Fruit fly (Drosophila melanogaster) whole organism, prepupa: Measurements from ENCODE around the gene CG14543.

Experiments
- Blimp-1 ChIP-seq: fragments of 200-800 bp; sonication (Bioruptor generic); optimal IDR thresholded peaks from 3 replicates; lab custom pipeline; 2017; ENCODE audit warnings: missing biosample characterization, missing genetic modification characterization, mild to moderate bottlenecking, moderate library complexity, missing genetic modification reagents
- CG10631 ChIP-seq: fragments of 200-800 bp; sonication (Bioruptor generic); optimal IDR thresholded peaks from 2 replicates; lab custom pipeline; 2016; ENCODE audit warnings: missing biosample characterization, missing genetic modification characterization
- CG10669 ChIP-seq: fragments of 200-800 bp; sonication (Bioruptor generic); optimal IDR thresholded peaks from 3 replicates; lab custom pipeline; 2018; ENCODE audit warnings: missing biosample characterization, mild to moderate bottlenecking, missing genetic modification characterization, moderate library complexity
- CG11294 ChIP-seq: fragments of 200-800 bp; sonication (Bioruptor generic); IDR thresholded peaks from 2 replicates; pipeline ENCODE4 v1.3.6; 2022; ENCODE audit warnings: missing biosample characterization, missing genetic modification characterization
- CG11762 ChIP-seq: fragments of 200-800 bp; sonication (Bioruptor generic); optimal IDR thresholded peaks from 3 replicates; lab custom pipeline; 2016; ENCODE audit warnings: missing biosample characterization, missing genetic modification characterization; ENCODE audit not compliant: insufficient read depth
- CG11902 ChIP-seq: fragments of 200-800 bp; sonication (Bioruptor generic); optimal IDR thresholded peaks from 3 replicates; lab custom pipeline; 2016; ENCODE audit warnings: missing biosample characterization, missing genetic modification characterization
- CG15336 ChIP-seq: fragments of 200-800 bp; sonication (Bioruptor generic); IDR thresholded peaks from 2 replicates; pipeline ENCODE4 v1.3.6; 2022; ENCODE audit warnings: missing biosample characterization, missing genetic modification characterization
- CG16779 ChIP-seq: fragments of 200-800 bp; sonication (Bioruptor generic); optimal IDR thresholded peaks from 3 replicates; lab custom pipeline; 2017; ENCODE audit warnings: missing biosample characterization, mild to moderate bottlenecking, missing genetic modification characterization
- CG3032 ChIP-seq: fragments of 200-800 bp; optimal IDR thresholded peaks from 2 replicates; lab custom pipeline; 2019; ENCODE audit warnings: missing biosample characterization, mild to moderate bottlenecking, missing genetic modification characterization, moderate library complexity
- CG32006 ChIP-seq: fragments of 200-800 bp; sonication (Bioruptor generic); optimal IDR thresholded peaks from 3 replicates; lab custom pipeline; 2017; ENCODE audit warnings: missing biosample characterization, mild to moderate bottlenecking, missing genetic modification characterization
- CG34406 ChIP-seq: fragments of 200-800 bp; sonication (Bioruptor generic); optimal IDR thresholded peaks from 3 replicates; lab custom pipeline; 2016; ENCODE audit warnings: missing biosample characterization, missing genetic modification characterization
- CG3919 ChIP-seq: fragments of 200-800 bp; sonication (Bioruptor generic); optimal IDR thresholded peaks from 3 replicates; lab custom pipeline; 2016; ENCODE audit warnings: missing biosample characterization, missing genetic modification characterization
- CG4318 ChIP-seq: fragments of 200-800 bp; sonication (Bioruptor generic); optimal IDR thresholded peaks from 3 replicates; lab custom pipeline; 2017; ENCODE audit warnings: missing biosample characterization, mild to moderate bottlenecking, missing genetic modification characterization
- CG6163 ChIP-seq: fragments of 200-800 bp; sonication (Bioruptor generic); IDR thresholded peaks from 3 replicates; pipeline ENCODE4 v1.3.6; 2022; ENCODE audit warnings: missing biosample characterization, missing genetic modification characterization
- CG6276 ChIP-seq: fragments of 200-800 bp; sonication (Bioruptor generic); optimal IDR thresholded peaks from 2 replicates; lab custom pipeline; 2017; ENCODE audit warnings: missing biosample characterization, mild to moderate bottlenecking, missing genetic modification characterization
- CG6808 ChIP-seq: fragments of 200-800 bp; sonication (Bioruptor generic); optimal IDR thresholded peaks from 3 replicates; lab custom pipeline; 2017; ENCODE audit warnings: missing biosample characterization, missing genetic modification characterization, mild to moderate bottlenecking, moderate library complexity, missing genetic modification reagents
- CG7368 ChIP-seq: fragments of 200-800 bp; sonication (Bioruptor generic); optimal IDR thresholded peaks from 3 replicates; lab custom pipeline; 2016; ENCODE audit warnings: missing biosample characterization, missing genetic modification characterization
- CG8119 ChIP-seq: fragments of 200-800 bp; sonication (Bioruptor generic); IDR thresholded peaks from 3 replicates; pipeline ENCODE4 v1.3.6; 2022; ENCODE audit warnings: missing biosample characterization, missing genetic modification characterization
- CG8319 ChIP-seq: fragments of 200-800 bp; sonication (Bioruptor generic); optimal IDR thresholded peaks from 3 replicates; lab custom pipeline; 2016; ENCODE audit warnings: missing biosample characterization, missing genetic modification characterization
- Eip78C ChIP-seq: fragments of 200-800 bp; sonication (Bioruptor generic); peaks from one replicate; lab custom pipeline; 2016; ENCODE audit warnings: missing biosample characterization, missing genetic modification characterization
- Eip93F ChIP-seq: fragments of 200-800 bp; sonication (Bioruptor generic); optimal IDR thresholded peaks from 2 replicates; lab custom pipeline; 2016; ENCODE audit warnings: missing biosample characterization, mild to moderate bottlenecking, missing genetic modification characterization
- Ets21C ChIP-seq: fragments of 200-800 bp; sonication (Bioruptor generic); optimal IDR thresholded peaks from 3 replicates; lab custom pipeline; 2016; ENCODE audit warnings: missing biosample characterization, missing genetic modification characterization
- Ets96B ChIP-seq: fragments of 200-800 bp; optimal IDR thresholded peaks from 2 replicates; lab custom pipeline; 2019; ENCODE audit warnings: missing biosample characterization, mild to moderate bottlenecking, missing genetic modification characterization, moderate library complexity
- Hr38 ChIP-seq: sonication (Bioruptor generic); optimal IDR thresholded peaks from 2 replicates; lab custom pipeline; 2016; ENCODE audit warnings: missing biosample characterization, missing genetic modification characterization
- Hr39 ChIP-seq: fragments of 200-800 bp; sonication (Bioruptor generic); optimal IDR thresholded peaks from 2 replicates; lab custom pipeline; 2016; ENCODE audit warnings: missing biosample characterization, missing genetic modification characterization
- Hr4 ChIP-seq: fragments of 200-800 bp; sonication (Bioruptor generic); optimal IDR thresholded peaks from 3 replicates; lab custom pipeline; 2016; ENCODE audit warnings: missing biosample characterization, missing genetic modification characterization
- Met ChIP-seq: fragments of 200-800 bp; sonication (Bioruptor generic); optimal IDR thresholded peaks from 3 replicates; lab custom pipeline; 2016; ENCODE audit warnings: missing biosample characterization, missing genetic modification characterization
- OdsH ChIP-seq: fragments of 200-800 bp; sonication (Bioruptor generic); optimal IDR thresholded peaks from 3 replicates; lab custom pipeline; 2016; ENCODE audit warnings: missing biosample characterization, missing genetic modification characterization
- Smox ChIP-seq: fragments of 200-800 bp; sonication (Bioruptor generic); optimal IDR thresholded peaks from 3 replicates; lab custom pipeline; 2016; ENCODE audit warnings: missing biosample characterization, missing genetic modification characterization
- Sox102F ChIP-seq: fragments of 200-800 bp; sonication (Bioruptor generic); optimal IDR thresholded peaks from 2 replicates; lab custom pipeline; 2016; ENCODE audit warnings: missing biosample characterization, mild to moderate bottlenecking, missing genetic modification characterization
- Sox14 ChIP-seq: fragments of 200-800 bp; sonication (Bioruptor generic); optimal IDR thresholded peaks from 3 replicates; lab custom pipeline; 2016; ENCODE audit warnings: missing biosample characterization, missing genetic modification characterization
- Sox15 ChIP-seq: fragments of 200-800 bp; sonication (Bioruptor generic); optimal IDR thresholded peaks from 3 replicates; lab custom pipeline; 2016; ENCODE audit warnings: missing biosample characterization, missing genetic modification characterization
- achi ChIP-seq: fragments of 200-800 bp; sonication (Bioruptor generic); optimal IDR thresholded peaks from 3 replicates; lab custom pipeline; 2016; ENCODE audit warnings: missing biosample characterization, missing genetic modification characterization
- acj6 ChIP-seq: fragments of 200-800 bp; sonication (Bioruptor generic); optimal IDR thresholded peaks from 3 replicates; lab custom pipeline; 2016; ENCODE audit warnings: missing biosample characterization, missing genetic modification characterization
- dac ChIP-seq: fragments of 200-800 bp; sonication (Bioruptor generic); optimal IDR thresholded peaks from 2 replicates; lab custom pipeline; 2017; ENCODE audit warnings: missing biosample characterization, mild to moderate bottlenecking, missing genetic modification characterization
- dsx ChIP-seq: fragments of 200-800 bp; optimal IDR thresholded peaks from 3 replicates; lab custom pipeline; 2019; ENCODE audit warnings: missing biosample characterization, mild to moderate bottlenecking, missing genetic modification characterization, moderate library complexity; ENCODE audit not compliant: poor library complexity, severe bottlenecking
- eg ChIP-seq: fragments of 200-800 bp; sonication (Bioruptor generic); IDR thresholded peaks from 3 replicates; pipeline ENCODE4 v1.3.6; 2022; ENCODE audit warnings: missing biosample characterization, missing genetic modification characterization
- esn ChIP-seq: fragments of 200-800 bp; sonication (Bioruptor generic); optimal IDR thresholded peaks from 2 replicates; lab custom pipeline; 2016; ENCODE audit warnings: missing biosample characterization, mild to moderate bottlenecking, missing genetic modification characterization, moderate library complexity
- fd59A ChIP-seq: fragments of 200-800 bp; sonication (Bioruptor generic); optimal IDR thresholded peaks from 2 replicates; lab custom pipeline; 2017; ENCODE audit warnings: missing biosample characterization, mild to moderate bottlenecking, missing genetic modification characterization, missing genetic modification reagents
- fd85E ChIP-seq: fragments of 200-800 bp; sonication (Bioruptor generic); optimal IDR thresholded peaks from 3 replicates; lab custom pipeline; 2016; ENCODE audit warnings: missing biosample characterization, missing genetic modification characterization
- fkh ChIP-seq: fragments of 200-800 bp; sonication (Bioruptor generic); optimal IDR thresholded peaks from 3 replicates; lab custom pipeline; 2017; ENCODE audit warnings: missing biosample characterization, mild to moderate bottlenecking, missing genetic modification characterization, moderate library complexity
- lz ChIP-seq: fragments of 200-800 bp; sonication (Bioruptor generic); optimal IDR thresholded peaks from 3 replicates; lab custom pipeline; 2016; ENCODE audit warnings: missing biosample characterization, missing genetic modification characterization
- net ChIP-seq: fragments of 200-800 bp; sonication (Bioruptor generic); optimal IDR thresholded peaks from 3 replicates; lab custom pipeline; 2016; ENCODE audit warnings: missing biosample characterization, missing genetic modification characterization
- pdm3 ChIP-seq: fragments of 200-800 bp; sonication (Bioruptor generic); optimal IDR thresholded peaks from 3 replicates; lab custom pipeline; 2016; ENCODE audit warnings: missing biosample characterization, missing genetic modification characterization
- salr ChIP-seq, 2 experiments: fragments of 200-800 bp; sonication (Bioruptor generic); optimal IDR thresholded peaks; 3 replicates each; lab custom pipeline; 2016 to 2018; ENCODE audit warnings: missing biosample characterization in 2 of 2, missing genetic modification characterization in 2 of 2, mild to moderate bottlenecking in 1 of 2
- spab ChIP-seq: fragments of 200-800 bp; sonication (Bioruptor generic); optimal IDR thresholded peaks from 2 replicates; lab custom pipeline; 2017; ENCODE audit warnings: missing biosample characterization, mild to moderate bottlenecking, missing genetic modification characterization, missing genetic modification reagents
- ss ChIP-seq, 2 experiments: fragments of 200-800 bp; sonication (Bioruptor generic); optimal IDR thresholded peaks; 2 replicates in 1 of 2; 3 replicates in 1 of 2; lab custom pipeline; 2017 to 2018; ENCODE audit warnings: mild to moderate bottlenecking in 2 of 2, missing biosample characterization in 2 of 2, missing genetic modification characterization in 2 of 2, moderate library complexity in 1 of 2
- svp ChIP-seq: fragments of 200-800 bp; sonication (Bioruptor generic); peaks from one replicate; lab custom pipeline; 2016; ENCODE audit warnings: missing biosample characterization, missing genetic modification characterization
- topi ChIP-seq: fragments of 200-800 bp; sonication (Bioruptor generic); optimal IDR thresholded peaks from 3 replicates; lab custom pipeline; 2016; ENCODE audit warnings: missing biosample characterization, missing genetic modification characterization

CG14543 gene

DNA sequence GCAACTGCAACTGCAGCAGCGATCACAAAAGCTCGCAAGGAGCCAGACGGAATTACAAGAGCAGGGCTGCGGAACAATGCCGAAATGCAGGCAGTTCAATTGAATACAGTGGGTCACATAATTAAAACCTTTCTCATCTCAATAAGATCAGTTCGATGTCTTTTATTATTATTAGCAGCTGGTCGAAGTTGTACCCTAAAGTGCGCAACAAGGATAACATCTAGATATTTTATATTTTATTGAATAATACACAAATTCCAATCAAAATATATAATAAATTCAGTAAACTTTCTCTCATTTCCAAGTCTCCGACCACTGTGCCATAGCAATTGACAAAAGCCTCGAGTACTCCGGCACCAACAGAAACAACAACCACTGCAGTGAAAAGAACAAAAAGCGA lies 11.7 kb downstream of the CG14543 start (continued):
- TF ChIP-seq dsx (GFP tag; lab: Kevin White, UChicago) (peak; percentile 42), eg (no peak)

DNA sequence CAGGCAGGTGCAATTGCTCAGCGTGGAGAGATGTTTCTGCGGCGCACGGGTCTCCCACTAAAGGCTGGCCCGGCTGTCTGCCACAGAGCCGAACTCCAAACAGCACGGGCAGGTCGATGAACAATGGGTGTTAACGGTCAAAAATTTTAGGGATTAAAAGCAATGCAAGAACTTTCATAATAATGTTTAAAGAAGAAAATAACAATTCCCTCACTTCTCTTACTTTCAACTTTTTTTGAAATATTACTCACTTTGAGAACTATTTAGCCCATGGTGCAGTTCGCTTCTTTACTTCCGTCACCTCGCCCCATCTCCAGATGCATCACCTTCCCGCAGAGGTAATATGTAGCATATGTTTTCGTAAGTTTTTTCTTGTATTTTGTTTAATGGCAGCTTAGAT lies 16.0 kb downstream of the CG14543 start:
- TF ChIP-seq Ets96B (tag; lab: Kevin White, UChicago) = peak; percentile 77
- TF ChIP-seq fd59A (GFP tag; lab: Kevin White, UChicago) = peak; percentile 69
- TF ChIP-seq CG4318 = peak; percentile 59
- peak; percentile 66 for TF ChIP-seq CG7368
- peak; percentile 20 to 72 for TF ChIP-seq salr (GFP tag; optimal IDR thresholded peaks at IDR 0.05; lab: Kevin White, UChicago)
- peak; percentile 78 for TF ChIP-seq lz (GFP tag; lab: Kevin White, UChicago)
- TF ChIP-seq CG11902 (GFP tag; lab: Kevin White, UChicago) = peak; percentile 63
- TF ChIP-seq dsx (GFP tag; lab: Kevin White, UChicago) = peak; percentile 64
- 0 out of 2 replicates have a peak, but pooled peaks have one; percentile 15 for TF ChIP-seq CG11294 (GFP tag; lab: Robert Waterston, UW)
- peak; percentile 85 for TF ChIP-seq CG32006 (GFP tag; lab: Kevin White, UChicago)
- TF ChIP-seq topi (GFP tag; lab: Kevin White, UChicago) = peak; percentile 82
- TF ChIP-seq CG16779 (tag; lab: Kevin White, UChicago) = peak; percentile 51
- TF ChIP-seq CG6163 (GFP tag; lab: Robert Waterston, UW) = peak; percentile 93
- peak; percentile 76 for TF ChIP-seq CG10631
- TF ChIP-seq Hr4 (GFP tag; lab: Kevin White, UChicago) = peak; percentile 78
- peak; percentile 81 for TF ChIP-seq OdsH (GFP tag; lab: Kevin White, UChicago)
- TF ChIP-seq acj6 (GFP tag; lab: Kevin White, UChicago) = peak; percentile 84
- peak; percentile 63 for TF ChIP-seq CG8319 (GFP tag; lab: Kevin White, UChicago)
- TF ChIP-seq CG3919 (GFP tag; lab: Kevin White, UChicago) = peak; percentile 85
- no peak for TF ChIP-seq Hr38
- TF ChIP-seq dac (GFP tag; lab: Kevin White, UChicago) = peak; percentile 70
- TF ChIP-seq CG8119 (GFP tag; lab: Robert Waterston, UW) = peak; percentile 88
- peak; percentile 64 to 74 for TF ChIP-seq ss (GFP tag; optimal IDR thresholded peaks at IDR 0.05; lab: Kevin White, UChicago)
- peak; percentile 70 for TF ChIP-seq CG34406 (GFP tag; lab: Kevin White, UChicago)
- TF ChIP-seq pdm3 (GFP tag; lab: Kevin White, UChicago) = peak; percentile 78
- TF ChIP-seq Sox15 (GFP tag; lab: Kevin White, UChicago) = peak; percentile 53
- TF ChIP-seq Sox102F (GFP tag; lab: Kevin White, UChicago) = peak; percentile 75
- peak; percentile 70 for TF ChIP-seq CG6276 (GFP tag; lab: Kevin White, UChicago)
- TF ChIP-seq esn (GFP tag; lab: Kevin White, UChicago) = peak; percentile 81
- TF ChIP-seq Hr39 = peak; percentile 70
- TF ChIP-seq fd85E (GFP tag; lab: Kevin White, UChicago) = peak; percentile 31
- peak; percentile 80 for TF ChIP-seq achi
- TF ChIP-seq Eip93F (GFP tag; lab: Kevin White, UChicago) = no peak
- TF ChIP-seq Blimp-1 = peak; percentile 31
- TF ChIP-seq fkh (GFP tag; lab: Kevin White, UChicago) = no peak
- TF ChIP-seq Eip78C (GFP tag; lab: Kevin White, UChicago) = peak; percentile 94
- peak; percentile 90 for TF ChIP-seq eg
- TF ChIP-seq Sox14 (GFP tag; lab: Kevin White, UChicago) = peak; percentile 82
- peak; percentile 69 for TF ChIP-seq CG6808
- peak; percentile 89 for TF ChIP-seq svp (GFP tag; lab: Kevin White, UChicago)
- TF ChIP-seq net = peak; percentile 70
- TF ChIP-seq spab = peak; percentile 71
- TF ChIP-seq CG3032 = peak; percentile 76
- TF ChIP-seq Smox (GFP tag; lab: Kevin White, UChicago) = peak; percentile 73
- peak; percentile 59 for TF ChIP-seq Ets21C (GFP tag; lab: Kevin White, UChicago)
- TF ChIP-seq Met (GFP tag; lab: Kevin White, UChicago) = peak; percentile 80
- peak; percentile 65 for TF ChIP-seq CG11762 (GFP tag; lab: Kevin White, UChicago)
- TF ChIP-seq CG10669 (GFP tag; lab: Kevin White, UChicago) = peak; percentile 75
- TF ChIP-seq CG15336 (GFP tag; lab: Robert Waterston, UW) = peak; percentile 88
